Fruit fly (Drosophila melanogaster): Measurements from ENCODE around the gene CG32462.

Gene CG32462

DNA sequence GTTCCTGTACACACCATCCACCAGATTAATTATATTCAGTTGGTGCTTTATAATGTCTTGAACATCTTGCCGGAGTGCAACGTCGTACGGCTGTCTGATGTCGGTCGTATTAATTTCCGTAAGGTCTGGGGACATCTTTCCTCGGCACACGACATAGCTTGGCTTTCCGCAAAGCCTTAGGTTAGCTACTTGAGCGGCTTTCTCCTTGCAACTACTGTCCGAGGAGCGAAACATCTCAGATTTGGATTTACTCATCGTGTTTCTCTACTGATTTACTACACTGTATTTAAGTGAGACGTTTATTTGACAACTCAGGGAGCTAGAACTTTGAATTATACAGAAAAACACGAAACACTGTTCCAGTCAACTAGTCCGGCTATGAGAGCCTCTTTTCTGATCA, 16.5 kb downstream of the CG32462 start, which contains the start of the genes CG11226 and CG45428:
TSS of gene CG11226 (plus strand) at position 301 of the 400 bp plus-strand sequence.
TSS of gene CG45428 (minus strand) at position 303 of the 400 bp plus-strand sequence.
- TF ChIP-seq EcR (GFP tag; optimal IDR thresholded peaks at IDR 0.05) = no peak
- no peak for TF ChIP-seq rn (GFP tag; IDR thresholded peaks at IDR 0.05)
- TF ChIP-seq CG13204 (GFP tag; optimal IDR thresholded peaks at IDR 0.05) = no peak
- no peak for TF ChIP-seq D1 (tag; optimal IDR thresholded peaks at IDR 0.05)
- TF ChIP-seq Pif1A (GFP tag; optimal IDR thresholded peaks at IDR 0.05) = no peak
- TF ChIP-seq CG10348 (GFP tag; IDR thresholded peaks at IDR 0.05) = no peak

DNA sequence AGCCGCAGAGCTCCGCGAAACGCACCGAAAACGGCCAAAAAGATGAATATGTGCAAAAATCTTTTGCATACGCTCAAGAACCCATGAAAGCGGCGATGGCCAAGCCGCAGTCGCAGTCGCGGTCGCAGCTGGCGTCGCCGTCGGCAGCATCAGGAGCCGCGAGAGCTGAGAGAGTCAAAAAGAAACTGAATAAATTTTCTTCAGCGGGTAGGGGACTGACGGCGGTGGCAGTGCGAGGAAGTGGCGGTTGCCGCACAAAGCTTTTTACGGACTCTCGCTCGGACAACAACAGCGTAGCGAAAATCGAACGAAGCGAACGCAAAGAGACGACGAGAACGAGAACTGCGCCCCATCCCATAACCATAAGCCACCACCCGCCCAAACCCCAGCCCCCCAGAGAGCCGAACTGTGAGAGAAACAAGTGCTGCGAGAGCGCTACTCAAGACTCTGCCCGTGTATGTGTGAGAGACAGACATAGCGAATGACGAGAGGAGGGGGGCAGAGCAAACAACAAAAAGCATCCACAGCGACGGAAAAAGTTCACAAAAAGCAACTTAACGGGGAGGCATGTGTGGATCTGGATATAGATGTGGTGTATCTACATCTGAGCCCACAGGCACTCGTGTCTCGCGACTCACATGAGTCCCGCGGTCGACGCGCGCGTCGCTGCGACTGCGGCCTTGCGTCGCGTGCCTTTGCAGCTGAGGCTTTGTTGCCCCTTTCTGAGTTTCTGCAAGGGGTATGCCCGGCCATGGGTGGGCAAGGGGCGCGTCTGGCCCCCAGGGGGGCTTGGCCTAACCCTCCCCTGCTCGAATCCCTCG, 18.0 kb downstream of the CG32462 start, which contains the start of gene jim:
TSS of gene jim (minus strand) at position 51 of the 821 bp plus-strand sequence.
- TF ChIP-seq CG8159 (tag; optimal IDR thresholded peaks at IDR 0.05) (peak; percentile 23), EcR (GFP tag; optimal IDR thresholded peaks at IDR 0.05) (peak; percentile 88), CG9948 (tag; optimal IDR thresholded peaks at IDR 0.05) (no peak), Ets98B (GFP tag; IDR thresholded peaks at IDR 0.05) (peak; percentile 68), fd96Ca (GFP tag; IDR thresholded peaks at IDR 0.05) (peak; percentile 82; the same call in 2 of the 3 replicates), rn (GFP tag; IDR thresholded peaks at IDR 0.05) (no peak), Pif1A (GFP tag; optimal IDR thresholded peaks at IDR 0.05) (no peak), CG12605 (GFP tag; IDR thresholded peaks at IDR 0.05) (peak; percentile 80), D1 (tag; optimal IDR thresholded peaks at IDR 0.05) (no peak), CG17806 (tag; optimal IDR thresholded peaks at IDR 0.05) (no peak), CG34367 (tag; optimal IDR thresholded peaks at IDR 0.05) (peak; percentile 38), CG8301 (tag; optimal IDR thresholded peaks at IDR 0.05) (peak; percentile 33), Snoo (tag; optimal IDR thresholded peaks at IDR 0.05) (peak; percentile 67), CG32121 (GFP tag; IDR thresholded peaks at IDR 0.05) (peak; percentile 60; the same call in 1 of the 2 replicates), CG14655 (GFP tag; optimal IDR thresholded peaks at IDR 0.05) (peak; percentile 48), CG13204 (GFP tag; optimal IDR thresholded peaks at IDR 0.05) (peak; percentile 92), Pif1B (GFP tag; optimal IDR thresholded peaks at IDR 0.05) (peak; percentile 56), CG10348 (GFP tag; IDR thresholded peaks at IDR 0.05) (0 out of 2 replicates have a peak, but pooled peaks have one; percentile 15), gl (tag; optimal IDR thresholded peaks at IDR 0.05) (peak; percentile 71), CG15710 (tag; optimal IDR thresholded peaks at IDR 0.05) (peak; percentile 44), CG4496 (GFP tag; IDR thresholded peaks at IDR 0.05) (no peak; the same call in 1 of the 3 replicates)

DNA sequence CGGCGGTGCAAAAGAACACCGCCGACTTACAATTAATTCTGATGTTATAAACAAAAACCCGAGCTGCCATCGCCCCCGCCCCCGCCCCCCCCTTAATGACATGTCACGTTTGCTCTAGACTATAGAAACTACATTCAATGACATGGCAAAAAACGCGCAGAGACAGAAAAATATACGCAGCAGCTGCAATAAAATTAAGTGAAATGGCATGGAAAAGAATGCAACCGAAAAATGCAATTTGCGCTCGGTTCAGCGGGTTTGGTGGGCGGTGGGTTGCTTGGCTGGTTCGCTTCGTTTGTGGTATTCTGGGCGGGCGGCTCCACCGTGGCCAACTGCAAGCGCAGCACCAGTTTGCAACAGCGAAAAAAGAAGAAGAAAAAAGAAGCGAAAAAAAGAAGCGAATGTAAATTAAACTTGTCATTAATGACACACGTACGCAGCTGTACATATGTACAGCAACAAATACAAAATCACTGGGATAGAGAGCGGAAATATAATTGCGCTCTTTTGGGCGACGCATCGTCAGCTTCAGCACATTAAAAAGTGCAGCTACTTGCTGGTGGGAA, 23.1 kb downstream of the CG32462 start:
- no peak for TF ChIP-seq EcR (GFP tag; optimal IDR thresholded peaks at IDR 0.05)
- TF ChIP-seq CG13204 (GFP tag; optimal IDR thresholded peaks at IDR 0.05) = no peak
- no peak for TF ChIP-seq CG8159 (tag; optimal IDR thresholded peaks at IDR 0.05)

DNA sequence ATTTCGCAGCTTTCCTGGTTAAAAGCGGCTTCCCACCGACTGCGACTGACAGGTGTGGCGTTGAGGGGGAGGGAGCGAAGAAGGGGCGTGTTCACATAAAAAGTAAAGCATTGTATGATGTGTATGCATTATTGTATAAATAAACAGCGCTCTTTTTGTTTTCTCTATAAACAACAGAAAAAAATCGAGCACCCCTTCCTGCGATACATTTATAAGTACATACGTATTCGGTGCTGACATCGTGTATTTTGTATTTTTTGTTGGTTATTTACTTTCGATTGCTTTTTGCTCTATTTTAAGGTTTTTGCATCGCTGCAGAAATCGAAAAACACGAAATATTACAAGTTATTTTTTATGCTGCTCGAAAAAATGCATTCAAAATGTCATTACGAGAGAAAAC, 27.1 kb downstream of the CG32462 start:
- TF ChIP-seq D1 (tag; optimal IDR thresholded peaks at IDR 0.05) = peak; percentile 33
- TF ChIP-seq fd96Ca (GFP tag; IDR thresholded peaks at IDR 0.05) = no peak
- TF ChIP-seq CG15710 (tag; optimal IDR thresholded peaks at IDR 0.05) = peak; percentile 3
- no peak for TF ChIP-seq Snoo (tag; optimal IDR thresholded peaks at IDR 0.05)
- peak; percentile 20 for TF ChIP-seq gl (tag; optimal IDR thresholded peaks at IDR 0.05)
- TF ChIP-seq CG32121 (GFP tag; IDR thresholded peaks at IDR 0.05) = no peak
- peak; percentile 4 for TF ChIP-seq Pif1B (GFP tag; optimal IDR thresholded peaks at IDR 0.05)
- TF ChIP-seq CG17806 (tag; optimal IDR thresholded peaks at IDR 0.05) = peak; percentile 9
- no peak for TF ChIP-seq Ets98B (GFP tag; IDR thresholded peaks at IDR 0.05)
- TF ChIP-seq CG13204 (GFP tag; optimal IDR thresholded peaks at IDR 0.05) = peak; percentile 33

DNA sequence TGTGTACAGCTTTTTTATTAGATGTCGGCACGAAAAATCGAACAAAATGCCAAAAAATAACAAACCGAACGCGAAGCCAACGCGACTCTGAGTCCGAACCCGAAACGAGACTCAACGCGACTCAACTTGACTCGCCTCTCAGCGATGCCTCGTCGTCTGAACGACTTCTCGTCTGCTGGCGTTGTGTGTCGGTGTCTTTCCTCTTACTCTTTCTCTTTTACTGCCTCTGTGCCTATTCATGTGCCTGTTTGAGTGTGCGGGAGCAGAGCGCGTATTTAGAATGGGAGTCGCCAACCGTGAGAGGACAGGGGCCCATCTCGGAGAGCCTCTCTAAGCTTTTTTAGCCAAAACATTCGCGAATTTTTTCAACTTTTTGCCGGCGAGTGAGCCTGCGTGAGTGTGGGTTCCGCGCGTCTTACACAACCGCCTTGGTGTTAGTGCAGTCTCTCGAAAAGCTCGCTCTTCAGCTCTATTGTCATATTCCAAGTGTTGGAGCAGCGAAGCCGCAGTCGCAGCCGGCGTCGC, 28.6 kb downstream of the CG32462 start:
- TF ChIP-seq rn (GFP tag; IDR thresholded peaks at IDR 0.05) = no peak
- no peak for TF ChIP-seq CG9948 (tag; optimal IDR thresholded peaks at IDR 0.05)
- peak; percentile 81 for TF ChIP-seq CG12605 (GFP tag; IDR thresholded peaks at IDR 0.05)
- peak; percentile 61 for TF ChIP-seq gl (tag; optimal IDR thresholded peaks at IDR 0.05)
- no peak for TF ChIP-seq D1 (tag; optimal IDR thresholded peaks at IDR 0.05)
- TF ChIP-seq CG32121 (GFP tag; IDR thresholded peaks at IDR 0.05) = no peak; the same call in none of the 2 replicates
- peak; percentile 72 for TF ChIP-seq fd96Ca (GFP tag; IDR thresholded peaks at IDR 0.05)
- peak; percentile 51 for TF ChIP-seq CG14655 (GFP tag; optimal IDR thresholded peaks at IDR 0.05)
- TF ChIP-seq CG10348 (GFP tag; IDR thresholded peaks at IDR 0.05) = no peak
- peak; percentile 55 for TF ChIP-seq Pif1A (GFP tag; optimal IDR thresholded peaks at IDR 0.05)
- peak; percentile 8 for TF ChIP-seq CG8301 (tag; optimal IDR thresholded peaks at IDR 0.05)
- peak; percentile 71; the same call in 2 of the 3 replicates for TF ChIP-seq CG4496 (GFP tag; IDR thresholded peaks at IDR 0.05)
- TF ChIP-seq Ets98B (GFP tag; IDR thresholded peaks at IDR 0.05) = peak; percentile 79
- TF ChIP-seq CG15710 (tag; optimal IDR thresholded peaks at IDR 0.05) = peak; percentile 3
- peak; percentile 75 for TF ChIP-seq CG13204 (GFP tag; optimal IDR thresholded peaks at IDR 0.05)
- TF ChIP-seq Snoo (tag; optimal IDR thresholded peaks at IDR 0.05) = peak; percentile 7
- peak; percentile 62 for TF ChIP-seq EcR (GFP tag; optimal IDR thresholded peaks at IDR 0.05)
- no peak for TF ChIP-seq CG17806 (tag; optimal IDR thresholded peaks at IDR 0.05)
- no peak for TF ChIP-seq CG34367 (tag; optimal IDR thresholded peaks at IDR 0.05)
- TF ChIP-seq Pif1B (GFP tag; optimal IDR thresholded peaks at IDR 0.05) = peak; percentile 56
- TF ChIP-seq CG8159 (tag; optimal IDR thresholded peaks at IDR 0.05) = no peak

All from whole organism, pupa.